Fruit fly (Drosophila melanogaster) whole organism, embryonic: ENCODE results near the gene CG5087.

Experiments
- Asciz ChIP-seq: fragments of 200-800 bp; sonication (Bioruptor generic); optimal IDR thresholded peaks from 2 replicates; lab custom pipeline; 2017; ENCODE audit warnings: missing biosample characterization, mild to moderate bottlenecking, missing genetic modification characterization, missing genetic modification reagents
- Atf6 ChIP-seq: fragments of 200-800 bp; sonication (Bioruptor generic); IDR thresholded peaks from 2 replicates; pipeline ENCODE4 v1.3.6; 2022; ENCODE audit warnings: missing biosample characterization, missing genetic modification characterization
- BEAF-32 ChIP-seq: fragments of 200-800 bp; sonication (Bioruptor generic); optimal IDR thresholded peaks from 3 replicates; lab custom pipeline; 2017; ENCODE audit warnings: missing biosample characterization, missing genetic modification characterization, mild to moderate bottlenecking, moderate library complexity, missing genetic modification reagents
- CG10267 ChIP-seq: fragments of 200-800 bp; sonication (Bioruptor generic); optimal IDR thresholded peaks from 2 replicates; lab custom pipeline; 2018; ENCODE audit warnings: missing biosample characterization, mild to moderate bottlenecking, missing genetic modification characterization, moderate library complexity
- CG12391 ChIP-seq: fragments of 200-800 bp; sonication (Bioruptor generic); optimal IDR thresholded peaks from 3 replicates; lab custom pipeline; 2018; ENCODE audit warnings: missing biosample characterization, mild to moderate bottlenecking, missing genetic modification characterization, moderate library complexity
- CG13123 ChIP-seq: fragments of 200-800 bp; sonication (Bioruptor generic); optimal IDR thresholded peaks from 2 replicates; lab custom pipeline; 2016; ENCODE audit warnings: missing biosample characterization, missing genetic modification characterization
- CG16813 ChIP-seq: fragments of 200-800 bp; sonication (Bioruptor generic); IDR thresholded peaks from 3 replicates; pipeline ENCODE4 v1.3.6; 2022; ENCODE audit warnings: missing biosample characterization, missing genetic modification characterization; ENCODE audit not compliant: partially characterized antibody
- CG31365 ChIP-seq: fragments of 200-800 bp; sonication (Bioruptor generic); optimal IDR thresholded peaks from 2 replicates; lab custom pipeline; 2018; ENCODE audit warnings: missing biosample characterization, mild to moderate bottlenecking, missing genetic modification characterization
- CG42726 ChIP-seq: fragments of 200-800 bp; sonication (Bioruptor generic); IDR thresholded peaks from 2 replicates; pipeline ENCODE4 v1.3.6; 2022; ENCODE audit warnings: missing biosample characterization, missing genetic modification characterization; ENCODE audit not compliant: partially characterized antibody
- CG7963 ChIP-seq: fragments of 200-800 bp; sonication (Bioruptor generic); IDR thresholded peaks from 3 replicates; pipeline ENCODE4 v1.3.6; 2022; ENCODE audit warnings: missing biosample characterization, missing genetic modification characterization; ENCODE audit not compliant: partially characterized antibody
- CG9215 ChIP-seq: fragments of 200-800 bp; sonication (Bioruptor generic); IDR thresholded peaks from 2 replicates; pipeline ENCODE4 v1.3.6; 2022; ENCODE audit warnings: missing biosample characterization, missing genetic modification characterization
- CG9876 ChIP-seq: fragments of 200-800 bp; sonication (Bioruptor generic); optimal IDR thresholded peaks from 2 replicates; lab custom pipeline; 2016; ENCODE audit warnings: missing biosample characterization, missing genetic modification characterization
- CG9932 ChIP-seq: fragments of 200-800 bp; sonication (Bioruptor generic); IDR thresholded peaks from 2 replicates; pipeline ENCODE4 v1.3.6; 2022; ENCODE audit warnings: missing biosample characterization, missing genetic modification characterization
- CHES-1-like ChIP-seq: fragments of 200-800 bp; sonication (Bioruptor generic); optimal IDR thresholded peaks from 2 replicates; lab custom pipeline; 2016; ENCODE audit warnings: missing biosample characterization, missing genetic modification characterization
- D19B ChIP-seq: fragments of 200-800 bp; sonication (Bioruptor generic); optimal IDR thresholded peaks from 2 replicates; lab custom pipeline; 2017; ENCODE audit warnings: missing biosample characterization, mild to moderate bottlenecking, missing genetic modification characterization
- Deaf1 ChIP-seq: fragments of 200-800 bp; optimal IDR thresholded peaks from 3 replicates; lab custom pipeline; 2019; ENCODE audit warnings: missing biosample characterization, mild to moderate bottlenecking, missing genetic modification characterization, moderate library complexity
- Dll ChIP-seq: fragments of 200-800 bp; sonication (Bioruptor generic); IDR thresholded peaks from 4 replicates; pipeline ENCODE4 v1.3.6; 2022; ENCODE audit warnings: missing biosample characterization, missing genetic modification characterization; ENCODE audit not compliant: partially characterized antibody
- Drgx ChIP-seq: fragments of 200-800 bp; sonication (Bioruptor generic); IDR thresholded peaks from 2 replicates; pipeline ENCODE4 v1.3.6; 2022; ENCODE audit warnings: missing biosample characterization, missing genetic modification characterization
- Gug ChIP-seq: fragments of 200-800 bp; sonication (Bioruptor generic); IDR thresholded peaks from 4 replicates; pipeline ENCODE4 v1.3.6; 2022; ENCODE audit warnings: missing biosample characterization, missing genetic modification characterization
- Lim3 ChIP-seq: fragments of 200-800 bp; sonication (Bioruptor generic); IDR thresholded peaks from 2 replicates; pipeline ENCODE4 v1.3.6; 2022; ENCODE audit warnings: missing biosample characterization, missing genetic modification characterization
- Med ChIP-seq: fragments of 200-800 bp; sonication (Bioruptor generic); peaks from one replicate; lab custom pipeline; 2016; ENCODE audit warnings: missing biosample characterization, missing genetic modification characterization, mild to moderate bottlenecking, inconsistent platforms, moderate library complexity
- Mrtf ChIP-seq: fragments of 200-800 bp; sonication (Bioruptor generic); IDR thresholded peaks from 3 replicates; pipeline ENCODE4 v1.3.6; 2022; ENCODE audit warnings: missing biosample characterization, missing genetic modification characterization
- NfI ChIP-seq: fragments of 200-800 bp; sonication (Bioruptor generic); optimal IDR thresholded peaks from 3 replicates; lab custom pipeline; 2018; ENCODE audit warnings: missing biosample characterization, mild to moderate bottlenecking, missing genetic modification characterization, moderate library complexity
- Sox100B ChIP-seq: fragments of 200-800 bp; sonication (Bioruptor generic); optimal IDR thresholded peaks from 3 replicates; lab custom pipeline; 2018; ENCODE audit warnings: missing biosample characterization, mild to moderate bottlenecking, missing genetic modification characterization
- ap ChIP-seq: fragments of 200-800 bp; sonication (Bioruptor generic); IDR thresholded peaks from 2 replicates; pipeline ENCODE4 v1.3.6; 2022; ENCODE audit warnings: missing biosample characterization, missing genetic modification characterization
- bigmax ChIP-seq: fragments of 200-800 bp; sonication (Bioruptor generic); optimal IDR thresholded peaks from 2 replicates; lab custom pipeline; 2018; ENCODE audit warnings: missing biosample characterization, mild to moderate bottlenecking, missing genetic modification characterization
- cad ChIP-seq: fragments of >200 bp; optimal IDR thresholded peaks from 2 replicates; lab custom pipeline; 2017; ENCODE audit warnings: missing biosample characterization, missing genetic modification characterization
- chif ChIP-seq, 2 experiments: fragments of 200-800 bp; sonication (Bioruptor generic); optimal IDR thresholded peaks; 3 replicates each; lab custom pipeline; 2016; ENCODE audit warnings: missing biosample characterization in 2 of 2, missing genetic modification characterization in 2 of 2
- chm ChIP-seq: fragments of 200-800 bp; sonication (Bioruptor generic); IDR thresholded peaks from 2 replicates; pipeline ENCODE4 v1.3.6; 2022; ENCODE audit warnings: missing biosample characterization, missing genetic modification characterization
- crol ChIP-seq: fragments of 200-800 bp; sonication (Bioruptor generic); IDR thresholded peaks from 2 replicates; pipeline ENCODE4 v1.3.6; 2022; ENCODE audit warnings: missing biosample characterization, missing genetic modification characterization
- dimm ChIP-seq: fragments of 200-800 bp; sonication (Bioruptor generic); IDR thresholded peaks from 2 replicates; pipeline ENCODE4 v1.3.6; 2022; ENCODE audit warnings: missing biosample characterization, missing genetic modification characterization
- ems ChIP-seq: fragments of 200-800 bp; sonication (Bioruptor generic); optimal IDR thresholded peaks from 3 replicates; lab custom pipeline; 2016; ENCODE audit warnings: missing biosample characterization, missing genetic modification characterization
- eve ChIP-seq, 2 experiments: fragments of >200 bp; optimal IDR thresholded peaks; 2 replicates each; lab custom pipeline; 2017; ENCODE audit warnings: missing biosample characterization in 2 of 2, missing genetic modification characterization in 2 of 2
- eyg ChIP-seq: fragments of 200-800 bp; sonication (Bioruptor generic); optimal IDR thresholded peaks from 3 replicates; lab custom pipeline; 2016; ENCODE audit warnings: missing biosample characterization, missing genetic modification characterization
- gcm2 ChIP-seq: fragments of 200-800 bp; sonication (Bioruptor generic); optimal IDR thresholded peaks from 2 replicates; lab custom pipeline; 2016; ENCODE audit warnings: missing biosample characterization, missing genetic modification characterization
- grn ChIP-seq: fragments of 200-800 bp; sonication (Bioruptor generic); optimal IDR thresholded peaks from 3 replicates; lab custom pipeline; 2017; ENCODE audit warnings: missing biosample characterization, missing genetic modification characterization
- gsb ChIP-seq: fragments of 200-800 bp; sonication (Bioruptor generic); IDR thresholded peaks from 2 replicates; pipeline ENCODE4 v1.3.6; 2022; ENCODE audit warnings: missing biosample characterization, missing genetic modification characterization
- gsb-n ChIP-seq: fragments of 200-800 bp; sonication (Bioruptor generic); optimal IDR thresholded peaks from 3 replicates; lab custom pipeline; 2018; ENCODE audit warnings: missing biosample characterization, mild to moderate bottlenecking, missing genetic modification characterization
- maf-S ChIP-seq: fragments of 200-800 bp; sonication (Bioruptor generic); optimal IDR thresholded peaks from 2 replicates; lab custom pipeline; 2016; ENCODE audit warnings: missing biosample characterization, missing genetic modification characterization
- org-1 ChIP-seq: fragments of 200-800 bp; sonication (Bioruptor generic); optimal IDR thresholded peaks from 2 replicates; lab custom pipeline; 2017; ENCODE audit warnings: missing biosample characterization, missing genetic modification characterization
- prd ChIP-seq, 3 experiments: fragments of >200 bp in 2 of 3; fragments of 200-800 bp in 1 of 3; sonication (Bioruptor generic) in 1 of 3; optimal IDR thresholded peaks in 2 of 3; IDR thresholded peaks in 1 of 3; 2 replicates in 2 of 3; 3 replicates in 1 of 3; pipeline versions ENCODE4 v1.3.6 to Lab custom; 2017 to 2022; ENCODE audit warnings: missing biosample characterization in 1 of 3, missing genetic modification characterization in 1 of 3
- ranshi ChIP-seq: fragments of 200-800 bp; sonication (Bioruptor generic); IDR thresholded peaks from 2 replicates; pipeline ENCODE4 v1.3.6; 2022; ENCODE audit warnings: missing biosample characterization, missing genetic modification characterization
- run ChIP-seq: fragments of 200-800 bp; sonication (Bioruptor generic); optimal IDR thresholded peaks from 3 replicates; lab custom pipeline; 2018; ENCODE audit warnings: missing biosample characterization, mild to moderate bottlenecking, missing genetic modification characterization
- shn ChIP-seq: fragments of 200-800 bp; sonication (Bioruptor generic); optimal IDR thresholded peaks from 3 replicates; lab custom pipeline; 2016; ENCODE audit warnings: missing biosample characterization, missing genetic modification characterization
- slp2 ChIP-seq: fragments of 200-800 bp; sonication (Bioruptor generic); optimal IDR thresholded peaks from 2 replicates; lab custom pipeline; 2016; ENCODE audit warnings: missing biosample characterization, missing genetic modification characterization
- sob ChIP-seq: fragments of 200-800 bp; sonication (Bioruptor generic); IDR thresholded peaks from 2 replicates; pipeline ENCODE4 v1.3.6; 2022; ENCODE audit warnings: missing biosample characterization, missing genetic modification characterization
- stwl ChIP-seq: fragments of 200-800 bp; sonication (Bioruptor generic); optimal IDR thresholded peaks from 3 replicates; lab custom pipeline; 2018; ENCODE audit warnings: missing biosample characterization, mild to moderate bottlenecking, missing genetic modification characterization, moderate library complexity
- tna ChIP-seq: fragments of 200-800 bp; sonication (Bioruptor generic); IDR thresholded peaks from 2 replicates; pipeline ENCODE4 v1.3.6; 2022; ENCODE audit warnings: missing biosample characterization, missing genetic modification characterization; ENCODE audit not compliant: partially characterized antibody

CG5087 gene

dm6 chr3L:9011485-9012389 lies 13.8 kb downstream of the CG5087 start (continued):
- TF ChIP-seq tna (GFP tag; lab: Robert Waterston, UW), result no peak
- TF ChIP-seq ems (GFP tag; lab: Kevin White, UChicago), result peak; percentile 68
- TF ChIP-seq Mrtf (GFP tag; lab: Robert Waterston, UW), result peak; percentile 72
- TF ChIP-seq org-1 (GFP tag; lab: Kevin White, UChicago), result peak; percentile 75
- peak; percentile 11 for TF ChIP-seq CG9876 (GFP tag; lab: Kevin White, UChicago)
- no peak for TF ChIP-seq BEAF-32 (GFP tag; lab: Kevin White, UChicago)
- TF ChIP-seq prd (optimal IDR thresholded peaks at IDR 0.05; lab: Kevin White, UChicago), result no peak
- TF ChIP-seq prd (GFP tag; IDR thresholded peaks at IDR 0.05; lab: Robert Waterston, UW), result peak; percentile 90
- no peak for TF ChIP-seq bigmax (GFP tag; lab: Kevin White, UChicago)
- TF ChIP-seq gsb, result no peak
- peak; percentile 64 for TF ChIP-seq crol (GFP tag; lab: Robert Waterston, UW)
- no peak for TF ChIP-seq run (tag; lab: Kevin White, UChicago)
- TF ChIP-seq stwl (tag; lab: Kevin White, UChicago), result no peak
- TF ChIP-seq CG16813 (GFP tag; lab: Robert Waterston, UW), result no peak
- no peak for TF ChIP-seq Dll (GFP tag; lab: Robert Waterston, UW)
- TF ChIP-seq Asciz (GFP tag; lab: Kevin White, UChicago), result peak; percentile 60
- no peak for TF ChIP-seq cad
- peak; percentile 15 for TF ChIP-seq gcm2 (GFP tag; lab: Kevin White, UChicago)
- TF ChIP-seq dimm (GFP tag; lab: Robert Waterston, UW), result 0 out of 2 replicates have a peak, but pooled peaks have one; percentile 32
- TF ChIP-seq Deaf1 (tag; lab: Kevin White, UChicago), result peak; percentile 61
- no peak for TF ChIP-seq D19B (GFP tag; lab: Kevin White, UChicago)
- TF ChIP-seq eyg (GFP tag; lab: Kevin White, UChicago), result no peak
- TF ChIP-seq Lim3, result no peak
- TF ChIP-seq CG9215, result peak; percentile 50
- TF ChIP-seq CG31365 (tag; lab: Kevin White, UChicago), result no peak
- peak; percentile 63 for TF ChIP-seq ap (GFP tag; lab: Robert Waterston, UW)
- peak; percentile 74 for TF ChIP-seq gsb-n
- peak in 1 of 2 experiments; percentile 44 for TF ChIP-seq eve (GFP tag; optimal IDR thresholded peaks at IDR 0.05; lab: Kevin White, UChicago)
- TF ChIP-seq chm (GFP tag; lab: Robert Waterston, UW), result peak; percentile 91
- TF ChIP-seq chif (GFP tag; optimal IDR thresholded peaks at IDR 0.05; lab: Kevin White, UChicago), result peak; percentile 72 to 84
- no peak for TF ChIP-seq Drgx
- no peak for TF ChIP-seq grn (GFP tag; lab: Kevin White, UChicago)
- no peak for TF ChIP-seq Atf6
- TF ChIP-seq CG9932 (GFP tag; lab: Robert Waterston, UW), result no peak
- TF ChIP-seq maf-S (GFP tag; lab: Kevin White, UChicago), result peak; percentile 38
- TF ChIP-seq ranshi (GFP tag; lab: Robert Waterston, UW), result peak; percentile 75; the same call in 1 of the 2 replicates
- TF ChIP-seq CG13123 (GFP tag; lab: Kevin White, UChicago), result peak; percentile 52
- peak; percentile 46 for TF ChIP-seq shn (GFP tag; lab: Kevin White, UChicago)
- TF ChIP-seq CG12391 (tag; lab: Kevin White, UChicago), result peak; percentile 82
- TF ChIP-seq Gug (GFP tag; lab: Robert Waterston, UW), result peak; percentile 57; the same call in 2 of the 4 replicates
- peak; percentile 84 for TF ChIP-seq CG10267 (tag; lab: Kevin White, UChicago)
- peak; percentile 64 for TF ChIP-seq Sox100B
- no peak for TF ChIP-seq CG7963
- peak; percentile 85 for TF ChIP-seq Med
- TF ChIP-seq sob (GFP tag; lab: Robert Waterston, UW), result peak; percentile 69
- no peak for TF ChIP-seq CG42726 (GFP tag; lab: Robert Waterston, UW)
- TF ChIP-seq NfI, result no peak
- peak; percentile 37 for TF ChIP-seq CHES-1-like (GFP tag; lab: Kevin White, UChicago)
- TF ChIP-seq slp2 (GFP tag; lab: Kevin White, UChicago), result peak; percentile 59
